Worm (Caenorhabditis elegans) whole organism, mixed stage, embryonic: Measurements from ENCODE around the gene R13A5.7.

Experiments used
- blmp-1 ChIP-seq: fragments of 150-350 bp; optimal IDR thresholded peaks from 2 replicates; lab custom pipeline; 2014; ENCODE audit warnings: missing biosample characterization, missing genetic modification characterization
- ceh-39 ChIP-seq: fragments of 150-350 bp; optimal IDR thresholded peaks from 2 replicates; lab custom pipeline; 2014; ENCODE audit warnings: missing biosample characterization, missing genetic modification characterization
- elt-1 ChIP-seq: sonication (generic microtip); optimal IDR thresholded peaks from 2 replicates; lab custom pipeline; 2017; ENCODE audit warnings: missing genetic modification characterization, mild to moderate bottlenecking, missing compliant biosample characterization, antibody characterized with exemption, moderate library complexity, borderline replicate concordance; ENCODE audit not compliant: insufficient read depth
- flh-1 ChIP-seq: fragments of 200-800 bp; sonication (Bioruptor generic); optimal IDR thresholded peaks from 2 replicates; lab custom pipeline; 2018; ENCODE audit warnings: mild to moderate bottlenecking, missing genetic modification characterization, moderate library complexity, missing compliant biosample characterization
- lin-13 ChIP-seq: fragments of 150-350 bp; optimal IDR thresholded peaks from 2 replicates; lab custom pipeline; 2014; ENCODE audit warnings: missing biosample characterization, missing genetic modification characterization
- mep-1 ChIP-seq: fragments of 150-350 bp; optimal IDR thresholded peaks from 2 replicates; lab custom pipeline; 2017; ENCODE audit warnings: missing biosample characterization, missing genetic modification reagents, missing genetic modification characterization, inconsistent platforms
- snpc-4 ChIP-seq: fragments of 150-350 bp; optimal IDR thresholded peaks from 2 replicates; lab custom pipeline; 2014; ENCODE audit warnings: missing biosample characterization, missing genetic modification characterization
- sptf-1 ChIP-seq: sonication (generic microtip); optimal IDR thresholded peaks from 2 replicates; lab custom pipeline; 2017; ENCODE audit warnings: mild to moderate bottlenecking, missing genetic modification characterization, moderate library complexity, missing compliant biosample characterization
- unc-39 ChIP-seq: fragments of 150-350 bp; optimal IDR thresholded peaks from 2 replicates; lab custom pipeline; 2014; ENCODE audit warnings: missing biosample characterization, missing genetic modification characterization
- unc-62 ChIP-seq: fragments of 150-350 bp; optimal IDR thresholded peaks from 2 replicates; lab custom pipeline; 2014; ENCODE audit warnings: missing biosample characterization, missing genetic modification reagents, missing genetic modification characterization
- ztf-11 ChIP-seq: fragments of 150-350 bp; optimal IDR thresholded peaks from 2 replicates; lab custom pipeline; 2014; ENCODE audit warnings: missing biosample characterization, missing genetic modification characterization

DNA sequence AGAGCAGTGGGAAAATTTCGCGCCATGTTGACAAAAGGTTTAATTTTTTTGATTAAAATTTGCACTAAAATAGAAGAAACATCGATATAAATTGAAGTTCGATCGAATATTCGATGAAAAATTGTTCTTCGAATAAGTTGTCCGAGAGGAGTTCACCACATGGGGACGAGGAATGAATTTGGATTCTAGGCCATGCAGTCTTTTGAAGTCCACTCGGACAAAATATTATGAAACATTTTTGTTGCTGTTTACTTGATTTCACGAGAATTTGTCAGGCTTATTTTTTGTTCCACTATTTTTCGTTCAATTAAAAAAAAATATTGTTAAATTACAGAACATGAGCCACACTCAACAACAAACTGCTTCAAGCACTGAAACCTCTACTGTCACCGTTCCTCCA lies 49.3 kb downstream of the R13A5.7 start, which contains the start of the genes cux-7 and C07H6.2:
- TF ChIP-seq flh-1 (GFP tag; lab: Kevin White, UChicago) = no peak
- TF ChIP-seq unc-39 = no peak
- TF ChIP-seq sptf-1 (tag; lab: Kevin White, UChicago) = peak; percentile 70
- no peak for TF ChIP-seq elt-1
- no peak for TF ChIP-seq blmp-1 (tag; lab: Kevin White, UChicago)
- no peak for TF ChIP-seq snpc-4 (tag; lab: Kevin White, UChicago)
- no peak for TF ChIP-seq mep-1 (tag; lab: Kevin White, UChicago)
- no peak for TF ChIP-seq unc-62
- no peak for TF ChIP-seq ztf-11 (tag; lab: Kevin White, UChicago)
- peak; percentile 59 for TF ChIP-seq lin-13
- no peak for TF ChIP-seq ceh-39 (tag; lab: Kevin White, UChicago)
